Worm (Caenorhabditis elegans): ENCODE results near the gene Y45F10D.14.
A peak's percentile ranks its signal among the peaks of the same experiment; 100 is the strongest.

The Y45F10D.14 gene

ce11 chrIV:13795249-13795909 is 12.2 kb downstream of the Y45F10D.14 start:
- no peak for TF ChIP-seq egl-27 (tag; optimal IDR thresholded peaks at IDR 0.05)
- TF ChIP-seq aly-2 (tag; optimal IDR thresholded peaks at IDR 0.05) = peak; percentile 85
- TF ChIP-seq irx-1 (tag; optimal IDR thresholded peaks at IDR 0.05) = no peak
- no peak for TF ChIP-seq lir-3 (tag; optimal IDR thresholded peaks at IDR 0.05; ENCODE audit: poor library complexity)
- TF ChIP-seq nhr-85 (tag) = no peak
- no peak for TF ChIP-seq pag-3 (tag; optimal IDR thresholded peaks at IDR 0.05; ENCODE audit: borderline replicate concordance, insufficient read depth)
- no peak for TF ChIP-seq ceh-63 (GFP tag; optimal IDR thresholded peaks at IDR 0.05)
- no peak for TF ChIP-seq tlp-1 (tag; optimal IDR thresholded peaks at IDR 0.05)
- no peak for TF ChIP-seq dpl-1 (GFP tag; optimal IDR thresholded peaks at IDR 0.05)
- no peak for TF ChIP-seq vab-15 (tag; optimal IDR thresholded peaks at IDR 0.05)
- TF ChIP-seq nhr-47 (tag; optimal IDR thresholded peaks at IDR 0.05) = no peak
- no peak for TF ChIP-seq nhr-76 (tag; optimal IDR thresholded peaks at IDR 0.05)
- 0 out of 2 replicates have a peak, but pooled peaks have one; percentile 21 for TF ChIP-seq grh-1 (GFP tag; IDR thresholded peaks at IDR 0.05)
- TF ChIP-seq lin-13 (GFP tag; optimal IDR thresholded peaks at IDR 0.05) = no peak
- no peak for TF ChIP-seq efl-1 (optimal IDR thresholded peaks at IDR 0.05)
- peak in 1 of 2 experiments; percentile 39 for TF ChIP-seq efl-1 (GFP tag; optimal IDR thresholded peaks at IDR 0.05 in 1 of 2)
- TF ChIP-seq lin-14 (GFP tag; optimal IDR thresholded peaks at IDR 0.05) = no peak
- no peak for TF ChIP-seq skn-1 (tag; optimal IDR thresholded peaks at IDR 0.05)
- no peak for TF ChIP-seq egl-13 (tag; optimal IDR thresholded peaks at IDR 0.05)
- no peak for TF ChIP-seq pqm-1 (tag; optimal IDR thresholded peaks at IDR 0.05)
- TF ChIP-seq hlh-17 (GFP tag; optimal IDR thresholded peaks at IDR 0.05; ENCODE audit: borderline replicate concordance) = no peak
- TF ChIP-seq sox-4 (tag; optimal IDR thresholded peaks at IDR 0.05) = no peak
- TF ChIP-seq nhr-20 (tag; optimal IDR thresholded peaks at IDR 0.05) = no peak
- no peak for TF ChIP-seq C04F5.9 (tag; optimal IDR thresholded peaks at IDR 0.05)
- TF ChIP-seq xbp-1 (tag; optimal IDR thresholded peaks at IDR 0.05) = no peak
- no peak for TF ChIP-seq mdl-1 (tag; optimal IDR thresholded peaks at IDR 0.05)

- TF ChIP-seq mef-2 (tag; optimal IDR thresholded peaks at IDR 0.05) (no peak), lin-13 (GFP tag; optimal IDR thresholded peaks at IDR 0.05) (peak; percentile 59), tbx-2 (tag; optimal IDR thresholded peaks at IDR 0.05) (peak; percentile 47), dsc-1 (tag; optimal IDR thresholded peaks at IDR 0.05) (peak; percentile 23), efl-3 (GFP tag; optimal IDR thresholded peaks at IDR 0.05) (no peak), elt-3 (tag; optimal IDR thresholded peaks at IDR 0.05) (peak in 2 of 6 experiments; percentile 36 to 41), isw-1 (GFP tag; IDR thresholded peaks at IDR 0.05) (peak; percentile 32; the same call in 1 of the 2 replicates), mab-9 (GFP tag; IDR thresholded peaks at IDR 0.05) (no peak), pax-3 (tag; optimal IDR thresholded peaks at IDR 0.05) (peak; percentile 18), lsy-2 (tag; optimal IDR thresholded peaks at IDR 0.05) (peak; percentile 98 to 99), xbp-1 (tag; optimal IDR thresholded peaks at IDR 0.05) (peak; percentile 35), ceh-82 (tag; optimal IDR thresholded peaks at IDR 0.05) (peak; percentile 12 to 83 (median 28)), fos-1 (tag; optimal IDR thresholded peaks at IDR 0.05) (peak; percentile 60), lin-15B (tag; optimal IDR thresholded peaks at IDR 0.05) (peak; percentile 71), dpl-1 (GFP tag; optimal IDR thresholded peaks at IDR 0.05) (peak; percentile 91 to 95 (median 94)), skn-1 (tag; optimal IDR thresholded peaks at IDR 0.05) (peak; percentile 75), fkh-8 (tag; optimal IDR thresholded peaks at IDR 0.05) (peak; percentile 51), fkh-10 (GFP tag; optimal IDR thresholded peaks at IDR 0.05) (peak; percentile 14), C16A3.4 (tag; optimal IDR thresholded peaks at IDR 0.05) (peak; percentile 81), swsn-7 (tag; optimal IDR thresholded peaks at IDR 0.05) (peak; percentile 29), unc-86 (tag; optimal IDR thresholded peaks at IDR 0.05) (peak; percentile 9), rnt-1 (tag; optimal IDR thresholded peaks at IDR 0.05) (peak; percentile 69), nhr-90 (tag; optimal IDR thresholded peaks at IDR 0.05; ENCODE audit: poor library complexity) (peak; percentile 14), unc-98 (GFP tag; IDR thresholded peaks at IDR 0.05) (no peak), sptf-1 (tag; optimal IDR thresholded peaks at IDR 0.05) (no peak), irx-1 (tag; optimal IDR thresholded peaks at IDR 0.05) (peak; percentile 4), efl-1 (optimal IDR thresholded peaks at IDR 0.05) (peak; percentile 62 to 95), efl-1 (GFP tag; optimal IDR thresholded peaks at IDR 0.05 in 1 of 2) (peak; percentile 94 to 99), lin-35 (GFP tag; optimal IDR thresholded peaks at IDR 0.05) (peak; percentile 91 to 97), vab-15 (tag; optimal IDR thresholded peaks at IDR 0.05) (no peak), unc-130 (tag; optimal IDR thresholded peaks at IDR 0.05) (peak; percentile 53), mdl-1 (tag; optimal IDR thresholded peaks at IDR 0.05) (peak in 1 of 2 experiments; percentile 43), nhr-20 (tag; optimal IDR thresholded peaks at IDR 0.05) (peak; percentile 44)
Measured at ce11 chrIV:13788652-13789051, 19.0 kb downstream of the Y45F10D.14 start, which contains the start of the genes sas-6 and Y45F10D.7. TSS of gene sas-6 (minus strand) at chrIV:13788731. TSS of gene Y45F10D.7 (plus strand) at chrIV:13788907.
